Worm (Caenorhabditis elegans) whole organism, L1 larva: Measurements from ENCODE around the gene ZK1128.7.

Source experiments
- alr-1 ChIP-seq: fragments of 200-800 bp; sonication (Bioruptor generic); optimal IDR thresholded peaks from 2 replicates; lab custom pipeline; 2018; ENCODE audit warnings: borderline replicate concordance, mild to moderate bottlenecking, missing genetic modification characterization, missing compliant biosample characterization
- nhr-12 ChIP-seq: sonication (generic microtip); optimal IDR thresholded peaks from 2 replicates; lab custom pipeline; 2017; ENCODE audit warnings: missing biosample characterization, missing genetic modification characterization
- nhr-20 ChIP-seq: sonication (generic microtip); optimal IDR thresholded peaks from 2 replicates; lab custom pipeline; 2016; ENCODE audit warnings: mild to moderate bottlenecking, missing genetic modification characterization, missing compliant biosample characterization
- snpc-4 ChIP-seq: fragments of 150-350 bp; optimal IDR thresholded peaks from 2 replicates; lab custom pipeline; 2014; ENCODE audit warnings: missing biosample characterization, missing genetic modification characterization

DNA sequence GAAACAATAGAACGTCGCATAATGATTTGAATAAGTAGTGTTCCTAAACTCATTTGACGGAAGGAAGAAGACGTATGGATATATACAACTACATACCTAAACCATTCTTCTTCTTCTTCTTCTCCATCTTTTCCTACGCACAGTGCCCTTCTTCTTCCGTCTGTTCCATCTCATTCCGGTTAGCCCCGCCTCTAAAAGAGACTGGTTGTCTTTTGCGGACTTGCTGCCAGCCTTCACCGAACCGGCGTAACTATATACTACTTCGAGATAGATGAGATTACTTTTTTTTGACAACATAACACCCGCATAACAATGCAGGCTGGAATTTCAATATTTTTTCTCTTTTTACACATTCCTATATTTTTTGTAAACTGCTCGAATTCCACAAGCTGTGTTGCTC lies 23.6 kb downstream of the ZK1128.7 start, which contains the start of the genes K08E5.5 and mua-3:
- TF ChIP-seq alr-1 (tag; lab: Kevin White, UChicago): no peak
- TF ChIP-seq nhr-12 (tag; lab: Kevin White, UChicago): no peak
- TF ChIP-seq nhr-20 (tag; lab: Kevin White, UChicago): no peak
- no peak for TF ChIP-seq snpc-4 (tag; lab: Kevin White, UChicago)
